Fruit fly (Drosophila melanogaster) whole organism, embryonic: ENCODE measurements around the gene CG1703.

Experiments used
- Awh ChIP-seq: fragments of 200-800 bp; sonication (Bioruptor generic); IDR thresholded peaks from 2 replicates; pipeline ENCODE4, ENCODE4 v1.3.6; 2022; ENCODE audit warnings: missing biosample characterization, missing genetic modification characterization
- CG10147 ChIP-seq: fragments of 200-800 bp; sonication (Bioruptor generic); optimal IDR thresholded peaks from 2 replicates; lab custom pipeline; 2019; ENCODE audit warnings: missing biosample characterization, mild to moderate bottlenecking, missing genetic modification characterization, moderate library complexity
- CG10321 ChIP-seq: fragments of 200-800 bp; sonication (Bioruptor generic); IDR thresholded peaks from 2 replicates; pipeline ENCODE4 v1.3.6; 2022; ENCODE audit warnings: missing biosample characterization, missing genetic modification characterization
- CG10462 ChIP-seq: fragments of 200-800 bp; sonication (Bioruptor generic); optimal IDR thresholded peaks from 2 replicates; lab custom pipeline; 2016; ENCODE audit warnings: missing biosample characterization, missing genetic modification characterization
- CG12155 ChIP-seq: fragments of 200-800 bp; sonication (Bioruptor generic); optimal IDR thresholded peaks from 3 replicates; lab custom pipeline; 2016; ENCODE audit warnings: missing biosample characterization, missing genetic modification characterization
- CG12769 ChIP-seq: fragments of 200-800 bp; sonication (Bioruptor generic); optimal IDR thresholded peaks from 2 replicates; lab custom pipeline; 2019; ENCODE audit warnings: missing biosample characterization, mild to moderate bottlenecking, missing genetic modification characterization, moderate library complexity
- CG13123 ChIP-seq: fragments of 200-800 bp; sonication (Bioruptor generic); optimal IDR thresholded peaks from 2 replicates; lab custom pipeline; 2016; ENCODE audit warnings: missing biosample characterization, missing genetic modification characterization
- CG13775 ChIP-seq: fragments of 200-800 bp; sonication (Bioruptor generic); optimal IDR thresholded peaks from 3 replicates; lab custom pipeline; 2017; ENCODE audit warnings: missing biosample characterization, mild to moderate bottlenecking, missing genetic modification characterization
- CG16779 ChIP-seq: fragments of 200-800 bp; sonication (Bioruptor generic); IDR thresholded peaks from 2 replicates; pipeline ENCODE4 v1.3.6; 2022; ENCODE audit warnings: missing biosample characterization, missing genetic modification characterization
- CG16863 ChIP-seq: fragments of 200-800 bp; sonication (Bioruptor generic); optimal IDR thresholded peaks from 3 replicates; lab custom pipeline; 2016; ENCODE audit warnings: missing biosample characterization, missing genetic modification characterization
- CG17361 ChIP-seq: fragments of 200-800 bp; sonication (Bioruptor generic); IDR thresholded peaks from 3 replicates; pipeline ENCODE4 v1.3.6; 2022; ENCODE audit warnings: missing biosample characterization, missing genetic modification characterization
- CG2199 ChIP-seq: fragments of 200-800 bp; sonication (Bioruptor generic); IDR thresholded peaks from 3 replicates; pipeline ENCODE4 v1.3.6; 2022; ENCODE audit warnings: missing biosample characterization, missing genetic modification characterization
- CG2202 ChIP-seq: fragments of 200-800 bp; sonication (Bioruptor generic); optimal IDR thresholded peaks from 2 replicates; lab custom pipeline; 2018; ENCODE audit warnings: missing biosample characterization, mild to moderate bottlenecking, missing genetic modification characterization
- CG2875 ChIP-seq: fragments of 200-800 bp; sonication (Bioruptor generic); optimal IDR thresholded peaks from 2 replicates; lab custom pipeline; 2017; ENCODE audit warnings: missing biosample characterization, mild to moderate bottlenecking, missing genetic modification characterization, missing genetic modification reagents
- CG30431 ChIP-seq: fragments of 200-800 bp; sonication (Bioruptor generic); optimal IDR thresholded peaks from 2 replicates; lab custom pipeline; 2017; ENCODE audit warnings: missing biosample characterization, missing genetic modification characterization
- CG3838 ChIP-seq: fragments of 200-800 bp; sonication (Bioruptor generic); optimal IDR thresholded peaks from 3 replicates; lab custom pipeline; 2016; ENCODE audit warnings: missing biosample characterization, missing genetic modification characterization
- CG4424 ChIP-seq: fragments of 200-800 bp; sonication (Bioruptor generic); optimal IDR thresholded peaks from 3 replicates; lab custom pipeline; 2016; ENCODE audit warnings: missing biosample characterization, missing genetic modification characterization
- CG7556 ChIP-seq: fragments of 200-800 bp; sonication (Bioruptor generic); optimal IDR thresholded peaks from 2 replicates; lab custom pipeline; 2017; ENCODE audit warnings: missing biosample characterization, mild to moderate bottlenecking, missing genetic modification characterization
- CG7839 ChIP-seq: fragments of 200-800 bp; sonication (Bioruptor generic); optimal IDR thresholded peaks from 3 replicates; lab custom pipeline; 2018; ENCODE audit warnings: missing biosample characterization, mild to moderate bottlenecking, missing genetic modification characterization, moderate library complexity
- CG8359 ChIP-seq: fragments of 200-800 bp; sonication (Bioruptor generic); optimal IDR thresholded peaks from 2 replicates; lab custom pipeline; 2017; ENCODE audit warnings: missing biosample characterization, mild to moderate bottlenecking, missing genetic modification characterization, borderline replicate concordance
- CG8478 ChIP-seq: fragments of >200 bp; optimal IDR thresholded peaks from 2 replicates; lab custom pipeline; 2018
- CG9876 ChIP-seq: fragments of 200-800 bp; sonication (Bioruptor generic); optimal IDR thresholded peaks from 2 replicates; lab custom pipeline; 2016; ENCODE audit warnings: missing biosample characterization, missing genetic modification characterization
- CG9932 ChIP-seq: fragments of 200-800 bp; sonication (Bioruptor generic); IDR thresholded peaks from 2 replicates; pipeline ENCODE4 v1.3.6; 2022; ENCODE audit warnings: missing biosample characterization, missing genetic modification characterization
- CHES-1-like ChIP-seq: fragments of 200-800 bp; sonication (Bioruptor generic); optimal IDR thresholded peaks from 2 replicates; lab custom pipeline; 2016; ENCODE audit warnings: missing biosample characterization, missing genetic modification characterization
- CrebB ChIP-seq: fragments of 200-800 bp; sonication (Bioruptor generic); optimal IDR thresholded peaks from 3 replicates; lab custom pipeline; 2018; ENCODE audit warnings: missing biosample characterization, mild to moderate bottlenecking, missing genetic modification characterization
- D19A ChIP-seq: fragments of 200-800 bp; optimal IDR thresholded peaks from 3 replicates; lab custom pipeline; 2019; ENCODE audit warnings: missing biosample characterization, mild to moderate bottlenecking, missing genetic modification characterization, moderate library complexity
- D19B ChIP-seq: fragments of 200-800 bp; sonication (Bioruptor generic); optimal IDR thresholded peaks from 2 replicates; lab custom pipeline; 2017; ENCODE audit warnings: missing biosample characterization, mild to moderate bottlenecking, missing genetic modification characterization
- Dbx ChIP-seq: fragments of 200-800 bp; sonication (Bioruptor generic); IDR thresholded peaks from 3 replicates; pipeline ENCODE4 v1.3.6; 2022; ENCODE audit warnings: missing biosample characterization, missing genetic modification characterization
- Dref ChIP-seq: fragments of 200-800 bp; sonication (Bioruptor generic); IDR thresholded peaks from 2 replicates; pipeline ENCODE4 v1.3.6; 2022; ENCODE audit warnings: missing biosample characterization, missing genetic modification characterization
- E2f1 ChIP-seq: fragments of 200-800 bp; sonication (Bioruptor generic); IDR thresholded peaks from 2 replicates; pipeline ENCODE4 v1.3.6; 2022; ENCODE audit warnings: missing biosample characterization, missing genetic modification characterization
- Ets65A ChIP-seq: fragments of 200-800 bp; sonication (Bioruptor generic); peaks from one replicate; lab custom pipeline; 2016; ENCODE audit warnings: missing biosample characterization, missing genetic modification characterization
- HmgD ChIP-seq: fragments of 200-800 bp; sonication (Bioruptor generic); optimal IDR thresholded peaks from 3 replicates; lab custom pipeline; 2016; ENCODE audit warnings: missing biosample characterization, missing genetic modification characterization
- Hr3 ChIP-seq: fragments of 200-800 bp; sonication (Bioruptor generic); optimal IDR thresholded peaks from 3 replicates; lab custom pipeline; 2016; ENCODE audit warnings: missing biosample characterization, missing genetic modification characterization
- Hr78 ChIP-seq, 2 experiments: fragments of 200-800 bp in 1 of 2; fragments of >200 bp in 1 of 2; sonication (Bioruptor generic) in 1 of 2; optimal IDR thresholded peaks; 2 replicates each; lab custom pipeline; 2017 to 2019; ENCODE audit warnings: missing biosample characterization in 2 of 2, missing genetic modification characterization in 2 of 2, mild to moderate bottlenecking in 1 of 2, moderate library complexity in 1 of 2
- Ptx1 ChIP-seq: fragments of 200-800 bp; sonication (Bioruptor generic); IDR thresholded peaks from 2 replicates; pipeline ENCODE4 v1.3.6; 2022; ENCODE audit warnings: missing biosample characterization, missing genetic modification characterization
- Stat92E ChIP-seq, 3 experiments: fragments of >200 bp in 2 of 3; fragments of 200-800 bp in 1 of 3; sonication (Bioruptor generic) in 1 of 3; optimal IDR thresholded peaks; 2 replicates each; lab custom pipeline; 2017 to 2019; ENCODE audit warnings: missing biosample characterization in 3 of 3, missing genetic modification characterization in 3 of 3, mild to moderate bottlenecking in 1 of 3, moderate library complexity in 1 of 3
- TFAM ChIP-seq: fragments of 200-800 bp; sonication (Bioruptor generic); optimal IDR thresholded peaks from 2 replicates; lab custom pipeline; 2017; ENCODE audit warnings: missing biosample characterization, missing genetic modification characterization, inconsistent platforms
- btn ChIP-seq: fragments of 200-800 bp; sonication (Bioruptor generic); optimal IDR thresholded peaks from 2 replicates; lab custom pipeline; 2016; ENCODE audit warnings: missing biosample characterization, missing genetic modification characterization
- cas ChIP-seq: fragments of 200-800 bp; sonication (Bioruptor generic); IDR thresholded peaks from 2 replicates; pipeline ENCODE4 v1.3.6; 2022; ENCODE audit warnings: missing biosample characterization, missing genetic modification characterization
- chinmo ChIP-seq: fragments of 200-800 bp; sonication (Bioruptor generic); IDR thresholded peaks from 4 replicates; pipeline ENCODE4 v1.3.6; 2022; ENCODE audit warnings: missing biosample characterization, missing genetic modification characterization; ENCODE audit not compliant: partially characterized antibody
- cwo ChIP-seq: fragments of 200-800 bp; sonication (Bioruptor generic); optimal IDR thresholded peaks from 3 replicates; lab custom pipeline; 2017; ENCODE audit warnings: missing biosample characterization, missing genetic modification characterization, mild to moderate bottlenecking, moderate library complexity, missing genetic modification reagents
- fru ChIP-seq: fragments of >200 bp; optimal IDR thresholded peaks from 2 replicates; lab custom pipeline; 2017
- her ChIP-seq: fragments of 200-800 bp; sonication (Bioruptor generic); optimal IDR thresholded peaks from 2 replicates; lab custom pipeline; 2016; ENCODE audit warnings: missing biosample characterization, missing genetic modification characterization
- ind ChIP-seq: fragments of 200-800 bp; sonication (Bioruptor generic); optimal IDR thresholded peaks from 3 replicates; lab custom pipeline; 2016; ENCODE audit warnings: missing biosample characterization, missing genetic modification characterization
- inv ChIP-seq: fragments of 200-800 bp; sonication (Bioruptor generic); IDR thresholded peaks from 2 replicates; pipeline ENCODE4 v1.3.6; 2022; ENCODE audit warnings: missing biosample characterization, missing genetic modification characterization; ENCODE audit not compliant: partially characterized antibody
- ken ChIP-seq: fragments of 200-800 bp; sonication (Bioruptor generic); IDR thresholded peaks from 3 replicates; pipeline ENCODE4 v1.3.6; 2022; ENCODE audit warnings: missing biosample characterization, missing genetic modification characterization
- odd ChIP-seq: fragments of 200-800 bp; sonication (Bioruptor generic); optimal IDR thresholded peaks from 2 replicates; lab custom pipeline; 2017; ENCODE audit warnings: missing biosample characterization, mild to moderate bottlenecking, missing genetic modification characterization
- tna ChIP-seq: fragments of 200-800 bp; sonication (Bioruptor generic); IDR thresholded peaks from 2 replicates; pipeline ENCODE4 v1.3.6; 2022; ENCODE audit warnings: missing biosample characterization, missing genetic modification characterization; ENCODE audit not compliant: partially characterized antibody
- vnd ChIP-seq: fragments of 200-800 bp; sonication (Bioruptor generic); IDR thresholded peaks from 3 replicates; pipeline ENCODE4 v1.3.6; 2022; ENCODE audit warnings: missing biosample characterization, missing genetic modification characterization; ENCODE audit not compliant: partially characterized antibody
- zf30C ChIP-seq: fragments of 200-800 bp; sonication (Bioruptor generic); optimal IDR thresholded peaks from 3 replicates; lab custom pipeline; 2018; ENCODE audit warnings: missing biosample characterization, mild to moderate bottlenecking, missing genetic modification characterization

The CG1703 gene

DNA sequence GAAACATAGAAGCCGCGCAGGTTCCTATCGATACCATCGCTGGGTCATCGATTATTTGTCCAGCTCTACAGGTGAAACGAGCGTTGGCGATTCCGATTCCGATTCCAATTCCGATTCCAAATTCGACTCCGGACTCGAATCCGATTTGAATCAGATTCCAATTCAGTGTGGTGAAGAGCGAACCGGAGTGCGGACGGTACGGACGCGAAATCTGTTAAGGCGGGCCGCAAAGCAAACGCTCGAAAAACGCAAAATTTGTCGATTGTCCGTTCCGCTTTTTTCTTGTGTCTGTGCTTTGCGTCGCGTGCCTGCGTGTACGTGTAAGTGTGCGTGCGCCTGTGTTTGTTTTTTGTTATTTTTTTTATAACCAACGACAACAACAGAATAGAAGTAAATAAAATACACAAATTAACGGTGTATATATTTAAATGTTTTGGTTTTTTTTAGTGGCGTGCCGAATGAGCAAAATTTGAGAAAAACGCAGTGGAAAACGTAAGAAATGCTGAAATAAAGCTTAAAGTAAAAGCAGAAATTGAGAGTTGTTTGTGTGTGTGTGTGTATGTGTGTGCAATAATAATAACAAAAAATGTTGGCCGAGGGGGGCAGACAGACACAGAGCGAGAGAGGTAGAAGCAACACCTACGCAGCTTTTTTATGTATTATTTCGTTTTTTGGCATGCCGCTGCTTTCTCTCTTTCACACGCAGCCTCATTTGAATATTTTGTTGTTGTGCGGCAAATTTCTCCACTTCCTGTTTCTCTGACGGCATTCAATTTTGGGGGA lies 10.3 kb downstream of the CG1703 start, which contains the start of gene Ptp10D (continued):
- peak; percentile 85 for TF ChIP-seq tna (GFP tag; lab: Robert Waterston, UW)
- peak; percentile 33; the same call in 1 of the 3 replicates for TF ChIP-seq ken (GFP tag; lab: Robert Waterston, UW)
- no peak for TF ChIP-seq CG4424
- peak; percentile 84 for TF ChIP-seq chinmo (GFP tag; lab: Robert Waterston, UW)
- peak; percentile 45 for TF ChIP-seq her (GFP tag; lab: Kevin White, UChicago)
- TF ChIP-seq cas (GFP tag; lab: Robert Waterston, UW): no peak
- TF ChIP-seq CG7556 (GFP tag; lab: Kevin White, UChicago): no peak
- TF ChIP-seq CrebB (tag; lab: Kevin White, UChicago): peak; percentile 35
- TF ChIP-seq Stat92E (GFP tag; optimal IDR thresholded peaks at IDR 0.05; lab: Kevin White, UChicago): peak in 1 of 3 experiments; percentile 16
- no peak for TF ChIP-seq CG13775 (GFP tag; lab: Kevin White, UChicago)
- peak; percentile 44; the same call in 1 of the 3 replicates for TF ChIP-seq Dbx
- peak; percentile 94 for TF ChIP-seq Dref
- TF ChIP-seq TFAM: no peak
- peak; percentile 88 for TF ChIP-seq inv (GFP tag; lab: Robert Waterston, UW)
- TF ChIP-seq Hr78 (GFP tag; optimal IDR thresholded peaks at IDR 0.05; lab: Kevin White, UChicago): no peak
- no peak for TF ChIP-seq E2f1
- TF ChIP-seq cwo: peak; percentile 81
- no peak for TF ChIP-seq CG16779
- peak; percentile 47 for TF ChIP-seq zf30C (GFP tag; lab: Kevin White, UChicago)
- TF ChIP-seq Hr3 (GFP tag; lab: Kevin White, UChicago): no peak
- peak; percentile 75; the same call in 1 of the 3 replicates for TF ChIP-seq CG2199 (GFP tag; lab: Robert Waterston, UW)
- 0 out of 2 replicates have a peak, but pooled peaks have one; percentile 22 for TF ChIP-seq Awh
- no peak for TF ChIP-seq CG2202 (tag; lab: Kevin White, UChicago)
- TF ChIP-seq CG10462 (GFP tag; lab: Kevin White, UChicago): no peak
- peak; percentile 21 for TF ChIP-seq CG2875 (GFP tag; lab: Kevin White, UChicago)
- TF ChIP-seq D19A (tag; lab: Kevin White, UChicago): no peak
- peak; percentile 39; the same call in 1 of the 2 replicates for TF ChIP-seq CG9932 (GFP tag; lab: Robert Waterston, UW)
- TF ChIP-seq vnd (GFP tag; lab: Robert Waterston, UW): peak; percentile 87
- TF ChIP-seq CG10147 (GFP tag; lab: Kevin White, UChicago): peak; percentile 38
- no peak for TF ChIP-seq CG10321 (GFP tag; lab: Robert Waterston, UW)
- TF ChIP-seq CG8478 (lab: Kevin White, UChicago): no peak
- TF ChIP-seq btn (GFP tag; lab: Kevin White, UChicago): no peak
- no peak for TF ChIP-seq CG30431 (GFP tag; lab: Kevin White, UChicago)
- TF ChIP-seq CG13123 (GFP tag; lab: Kevin White, UChicago): no peak
- TF ChIP-seq CG9876 (GFP tag; lab: Kevin White, UChicago): no peak
- no peak for TF ChIP-seq odd (GFP tag; lab: Kevin White, UChicago)
- TF ChIP-seq CG16863 (GFP tag; lab: Kevin White, UChicago): no peak
- TF ChIP-seq ind (GFP tag; lab: Kevin White, UChicago): no peak
- TF ChIP-seq Ptx1 (GFP tag; lab: Robert Waterston, UW): no peak
- TF ChIP-seq Ets65A: no peak
- no peak for TF ChIP-seq HmgD
- TF ChIP-seq CG12769 (tag; lab: Kevin White, UChicago): peak; percentile 18
- TF ChIP-seq D19B (GFP tag; lab: Kevin White, UChicago): no peak
- TF ChIP-seq fru: no peak
- TF ChIP-seq CG7839: peak; percentile 15
- TF ChIP-seq CG17361 (GFP tag; lab: Robert Waterston, UW): no peak
- no peak for TF ChIP-seq CG8359 (GFP tag; lab: Kevin White, UChicago)
- no peak for TF ChIP-seq CG12155 (GFP tag; lab: Kevin White, UChicago)
- no peak for TF ChIP-seq CHES-1-like (GFP tag; lab: Kevin White, UChicago)
- TF ChIP-seq CG3838 (GFP tag; lab: Kevin White, UChicago): peak; percentile 17
